Fruit fly (Drosophila melanogaster): Measurements from ENCODE around the gene Hers.
A peak's percentile ranks its signal among the peaks of the same experiment; 100 is the strongest.

The Hers gene

DNA sequence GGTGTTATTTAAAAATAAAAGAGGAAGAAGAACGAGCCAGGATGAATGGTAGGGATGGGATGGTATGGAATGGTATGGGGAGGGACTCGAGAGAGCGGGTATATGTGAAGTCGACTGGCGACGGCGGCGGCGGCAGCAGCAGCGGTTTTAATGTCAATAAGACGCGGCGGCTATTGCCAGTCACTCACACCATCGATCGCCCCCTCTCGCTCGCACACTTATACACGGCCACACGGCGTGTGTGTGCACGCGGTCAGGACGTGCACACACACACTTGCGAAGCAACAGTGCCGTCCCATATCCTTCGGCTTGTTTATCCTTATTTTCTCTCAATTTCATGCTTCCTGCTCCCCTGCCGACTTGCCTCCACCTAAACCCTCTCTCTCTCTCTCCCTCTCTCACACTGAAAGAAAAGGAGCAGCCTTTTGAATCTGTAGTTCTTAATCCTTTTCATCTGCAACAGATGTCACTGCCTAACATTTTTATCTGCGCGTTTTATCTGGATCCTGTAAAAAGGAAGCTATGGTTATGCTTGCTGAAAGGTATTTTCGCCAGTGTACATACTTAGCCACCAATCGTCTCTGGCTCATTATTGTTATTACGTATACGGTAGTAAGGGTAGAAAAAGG lies 23.3 kb downstream of the Hers start (continued):
- peak; percentile 72 for TF ChIP-seq Aef1 (GFP tag; IDR thresholded peaks at IDR 0.05)
- TF ChIP-seq odd (GFP tag; optimal IDR thresholded peaks at IDR 0.05), result peak; percentile 74
- TF ChIP-seq CG12236 (GFP tag; optimal IDR thresholded peaks at IDR 0.05), result peak; percentile 78
- TF ChIP-seq ac (GFP tag; optimal IDR thresholded peaks at IDR 0.05), result peak; percentile 76
- peak; percentile 59 for TF ChIP-seq CG11696 (GFP tag; IDR thresholded peaks at IDR 0.05)
- TF ChIP-seq ato (GFP tag; IDR thresholded peaks at IDR 0.05; ENCODE audit: partially characterized antibody), result no peak
- peak; percentile 77 for TF ChIP-seq CG12744 (GFP tag; optimal IDR thresholded peaks at IDR 0.05)
- peak; percentile 80 for TF ChIP-seq CG12071 (GFP tag; optimal IDR thresholded peaks at IDR 0.05)
- peak; percentile 91 for TF ChIP-seq gem (tag; optimal IDR thresholded peaks at IDR 0.05)
- peak; percentile 91 for TF ChIP-seq CG1603 (tag; optimal IDR thresholded peaks at IDR 0.05)
- peak; percentile 87 for TF ChIP-seq CG11456 (GFP tag; IDR thresholded peaks at IDR 0.05)
- peak; percentile 88 to 93 for TF ChIP-seq dpn (GFP tag; optimal IDR thresholded peaks at IDR 0.05)
- no peak for TF ChIP-seq CkIIα-i1 (GFP tag; IDR thresholded peaks at IDR 0.05)
- TF ChIP-seq CG14667 (GFP tag; IDR thresholded peaks at IDR 0.05), result peak; percentile 59
- peak; percentile 88 for TF ChIP-seq Xrp1 (GFP tag; IDR thresholded peaks at IDR 0.05)
- TF ChIP-seq grau (tag; optimal IDR thresholded peaks at IDR 0.05), result peak; percentile 86
- TF ChIP-seq ttk (GFP tag; IDR thresholded peaks at IDR 0.05), result peak; percentile 80
- no peak for TF ChIP-seq Stat92E (GFP tag; optimal IDR thresholded peaks at IDR 0.05)
- TF ChIP-seq bcd (GFP tag; optimal IDR thresholded peaks at IDR 0.05), result peak; percentile 80
- TF ChIP-seq Lim3 (GFP tag; IDR thresholded peaks at IDR 0.05), result no peak
- TF ChIP-seq oc (tag; optimal IDR thresholded peaks at IDR 0.05), result peak; percentile 79
- TF ChIP-seq cg (GFP tag; optimal IDR thresholded peaks at IDR 0.05), result peak; percentile 33
- TF ChIP-seq nerfin-2 (GFP tag; IDR thresholded peaks at IDR 0.05; ENCODE audit: partially characterized antibody), result no peak
- no peak for TF ChIP-seq Doc2 (GFP tag; IDR thresholded peaks at IDR 0.05)
- TF ChIP-seq dan (GFP tag; IDR thresholded peaks at IDR 0.05), result peak; percentile 72
- peak; percentile 73 for TF ChIP-seq crc (GFP tag; optimal IDR thresholded peaks at IDR 0.05)
- peak; percentile 14 for TF ChIP-seq sqz (GFP tag; optimal IDR thresholded peaks at IDR 0.05)
- TF ChIP-seq sc (optimal IDR thresholded peaks at IDR 0.05), result no peak
- TF ChIP-seq sc (GFP tag; optimal IDR thresholded peaks at IDR 0.05), result peak; percentile 60
- TF ChIP-seq ap (GFP tag; IDR thresholded peaks at IDR 0.05), result peak; percentile 57
- TF ChIP-seq Neu2 (GFP tag; optimal IDR thresholded peaks at IDR 0.05; ENCODE audit: borderline replicate concordance), result peak; percentile 78
- peak; percentile 5 for TF ChIP-seq nom (GFP tag; optimal IDR thresholded peaks at IDR 0.05)
- peak; percentile 85 for TF ChIP-seq Mrtf (GFP tag; IDR thresholded peaks at IDR 0.05)
- peak; percentile 79 for TF ChIP-seq PHDP (tag; optimal IDR thresholded peaks at IDR 0.05)
- TF ChIP-seq emc (GFP tag; optimal IDR thresholded peaks at IDR 0.05), result peak; percentile 75
- peak; percentile 67 for TF ChIP-seq pb (GFP tag; optimal IDR thresholded peaks at IDR 0.05)
- peak; percentile 41; the same call in 1 of the 2 replicates for TF ChIP-seq Taf1 (GFP tag; IDR thresholded peaks at IDR 0.05)
- TF ChIP-seq cad (GFP tag; optimal IDR thresholded peaks at IDR 0.05), result no peak
- TF ChIP-seq CG18764 (GFP tag; optimal IDR thresholded peaks at IDR 0.05), result peak; percentile 52
- peak; percentile 77 for TF ChIP-seq CG8388 (GFP tag; optimal IDR thresholded peaks at IDR 0.05)
- no peak for TF ChIP-seq Lpt (GFP tag; optimal IDR thresholded peaks at IDR 0.05)
- peak; percentile 75 for TF ChIP-seq CG2889 (GFP tag; IDR thresholded peaks at IDR 0.05)
- TF ChIP-seq CG6654 (GFP tag; optimal IDR thresholded peaks at IDR 0.05), result peak; percentile 42
- TF ChIP-seq CG18476 (GFP tag; optimal IDR thresholded peaks at IDR 0.05), result peak; percentile 63
- peak; percentile 60 for TF ChIP-seq gt (GFP tag; IDR thresholded peaks at IDR 0.05)
- TF ChIP-seq trem (tag; optimal IDR thresholded peaks at IDR 0.05), result peak; percentile 61
- TF ChIP-seq Camta (GFP tag; optimal IDR thresholded peaks at IDR 0.05), result peak; percentile 80
- TF ChIP-seq abd-A (tag; optimal IDR thresholded peaks at IDR 0.05), result peak; percentile 63
- TF ChIP-seq CG4730 (GFP tag; IDR thresholded peaks at IDR 0.05), result peak; percentile 73
- TF ChIP-seq scrt (GFP tag; optimal IDR thresholded peaks at IDR 0.05), result peak; percentile 85
